Worm (Caenorhabditis elegans) whole organism, early embryonic: ENCODE measurements around the gene ZC190.8.

ENCODE experiments used
- F13C5.2 ChIP-seq: sonication (generic microtip); optimal IDR thresholded peaks from 2 replicates; lab custom pipeline; 2017; ENCODE audit warnings: mild to moderate bottlenecking, missing genetic modification characterization, inconsistent platforms, missing compliant biosample characterization
- aly-1 ChIP-seq: sonication (generic microtip); optimal IDR thresholded peaks from 2 replicates; lab custom pipeline; 2016; ENCODE audit warnings: missing genetic modification characterization, missing compliant biosample characterization
- ama-1 ChIP-seq: fragments of 150-350 bp; optimal IDR thresholded peaks from 2 replicates; lab custom pipeline; 2014
- ets-7 ChIP-seq: sonication (generic microtip); optimal IDR thresholded peaks from 2 replicates; lab custom pipeline; 2016; ENCODE audit warnings: missing genotype, missing genetic modification characterization, missing compliant biosample characterization
- hmg-4 ChIP-seq: fragments of 200-800 bp; sonication (Bioruptor generic); optimal IDR thresholded peaks from 2 replicates; lab custom pipeline; 2018; ENCODE audit warnings: mild to moderate bottlenecking, missing genetic modification characterization, missing compliant biosample characterization
- pes-1 ChIP-seq: fragments of 200-800 bp; sonication (Bioruptor generic); IDR thresholded peaks from 2 replicates; pipeline ENCODE4 v1.3.6; 2022; ENCODE audit warnings: missing genetic modification reagents, missing genetic modification characterization, missing compliant biosample characterization

ce11 chrV:8657911-8658310 lies 29.7 kb downstream of the ZC190.8 start:
- TF ChIP-seq ama-1 (lab: Kevin White, UChicago): no peak
- no peak for TF ChIP-seq F13C5.2 (tag; lab: Kevin White, UChicago)
- TF ChIP-seq aly-1 (tag; lab: Kevin White, UChicago): no peak
- no peak for TF ChIP-seq hmg-4 (GFP tag; lab: Kevin White, UChicago)
- TF ChIP-seq ets-7 (tag; lab: Kevin White, UChicago): no peak
- no peak for TF ChIP-seq pes-1
